Worm (Caenorhabditis elegans) whole organism, young adult: ENCODE measurements around the gene Y32H12A.8.

Source experiments
- F55B11.4 ChIP-seq: sonication (generic microtip); optimal IDR thresholded peaks from 2 replicates; lab custom pipeline; 2016; ENCODE audit warnings: missing compliant biosample characterization, missing genetic modification characterization, borderline replicate concordance; ENCODE audit not compliant: insufficient read depth
- T26A5.8 ChIP-seq: sonication (generic microtip); optimal IDR thresholded peaks from 2 replicates; lab custom pipeline; 2016; ENCODE audit warnings: missing genetic modification characterization, missing compliant biosample characterization
- pha-4 ChIP-seq: fragments of 150-350 bp; sonication (generic microtip); optimal IDR thresholded peaks from 2 replicates; lab custom pipeline; 2014; ENCODE audit warnings: missing biosample characterization, missing genetic modification reagents, missing genetic modification characterization

DNA sequence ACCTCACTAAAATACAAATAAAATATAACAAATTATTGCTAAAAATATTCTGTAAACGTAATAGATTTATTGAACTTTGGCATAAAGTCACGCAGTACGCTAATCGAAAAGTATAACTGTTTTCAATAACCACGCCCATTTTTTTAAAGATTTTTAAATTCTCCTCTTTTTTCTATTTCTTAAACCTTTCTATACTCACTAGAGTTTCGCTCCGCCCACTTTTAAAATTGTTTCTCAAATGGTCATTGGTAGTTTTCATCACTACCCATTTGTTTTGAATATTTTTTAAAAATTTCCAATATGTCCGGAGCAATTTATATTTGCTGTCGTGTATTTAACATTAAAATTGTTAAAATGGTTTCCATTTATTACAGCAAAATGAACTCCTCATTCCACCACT, 43.9 kb downstream of the Y32H12A.8 start, which contains the start of gene Y32H12A.1:
- TF ChIP-seq F55B11.4 (tag; lab: Kevin White, UChicago), result no peak
- TF ChIP-seq T26A5.8 (tag; lab: Kevin White, UChicago), result no peak
- TF ChIP-seq pha-4 (tag; lab: Kevin White, UChicago), result no peak
